Fruit fly (Drosophila melanogaster) whole organism, embryonic: Measurements from ENCODE around the gene fig.

ENCODE experiments used
- CG10147 ChIP-seq: fragments of 200-800 bp; sonication (Bioruptor generic); optimal IDR thresholded peaks from 2 replicates; lab custom pipeline; 2019; ENCODE audit warnings: missing biosample characterization, mild to moderate bottlenecking, missing genetic modification characterization, moderate library complexity
- CG10979 ChIP-seq: fragments of 200-800 bp; sonication (Bioruptor generic); optimal IDR thresholded peaks from 2 replicates; lab custom pipeline; 2018; ENCODE audit warnings: missing biosample characterization, mild to moderate bottlenecking, missing genetic modification characterization, moderate library complexity
- CG11085 ChIP-seq: fragments of 200-800 bp; sonication (Bioruptor generic); IDR thresholded peaks from 2 replicates; pipeline ENCODE4 v1.3.6; 2022; ENCODE audit warnings: missing biosample characterization, missing genetic modification characterization
- CG11093 ChIP-seq: fragments of 200-800 bp; sonication (Bioruptor generic); IDR thresholded peaks from 3 replicates; pipeline ENCODE4 v1.3.6; 2022; ENCODE audit warnings: missing biosample characterization, missing genetic modification characterization
- CG11398 ChIP-seq: fragments of 200-800 bp; sonication (Bioruptor generic); optimal IDR thresholded peaks from 2 replicates; lab custom pipeline; 2016; ENCODE audit warnings: missing biosample characterization, missing genetic modification characterization
- CG13123 ChIP-seq: fragments of 200-800 bp; sonication (Bioruptor generic); optimal IDR thresholded peaks from 2 replicates; lab custom pipeline; 2016; ENCODE audit warnings: missing biosample characterization, missing genetic modification characterization
- CG1529 ChIP-seq: fragments of 200-800 bp; sonication (Bioruptor generic); optimal IDR thresholded peaks from 3 replicates; lab custom pipeline; 2018; ENCODE audit warnings: missing biosample characterization, missing genetic modification characterization
- CG16779 ChIP-seq: fragments of 200-800 bp; sonication (Bioruptor generic); IDR thresholded peaks from 2 replicates; pipeline ENCODE4 v1.3.6; 2022; ENCODE audit warnings: missing biosample characterization, missing genetic modification characterization
- CG17186 ChIP-seq: fragments of 200-800 bp; sonication (Bioruptor generic); optimal IDR thresholded peaks from 3 replicates; lab custom pipeline; 2017; ENCODE audit warnings: missing biosample characterization, missing genetic modification reagents, missing genetic modification characterization
- CG17359 ChIP-seq: fragments of 200-800 bp; sonication (Bioruptor generic); optimal IDR thresholded peaks from 3 replicates; lab custom pipeline; 2018; ENCODE audit warnings: missing biosample characterization, mild to moderate bottlenecking, missing genetic modification characterization, moderate library complexity
- CG18262 ChIP-seq: fragments of 200-800 bp; optimal IDR thresholded peaks from 3 replicates; lab custom pipeline; 2019; ENCODE audit warnings: missing biosample characterization, mild to moderate bottlenecking, missing genetic modification characterization, moderate library complexity
- CG18764 ChIP-seq: fragments of 200-800 bp; sonication (Bioruptor generic); optimal IDR thresholded peaks from 3 replicates; lab custom pipeline; 2016; ENCODE audit warnings: missing biosample characterization, missing genetic modification characterization
- CG2129 ChIP-seq: fragments of 200-800 bp; sonication (Bioruptor generic); IDR thresholded peaks from 2 replicates; pipeline ENCODE4 v1.3.6; 2022; ENCODE audit warnings: missing biosample characterization, missing genetic modification characterization; ENCODE audit not compliant: partially characterized antibody
- CG2712 ChIP-seq: fragments of 200-800 bp; optimal IDR thresholded peaks from 3 replicates; lab custom pipeline; 2019; ENCODE audit warnings: missing biosample characterization, mild to moderate bottlenecking, missing genetic modification characterization, moderate library complexity
- CG3163 ChIP-seq: fragments of 200-800 bp; sonication (Bioruptor generic); optimal IDR thresholded peaks from 3 replicates; lab custom pipeline; 2016; ENCODE audit warnings: missing biosample characterization, missing genetic modification characterization
- CG7786 ChIP-seq: fragments of 200-800 bp; sonication (Bioruptor generic); optimal IDR thresholded peaks from 2 replicates; lab custom pipeline; 2016; ENCODE audit warnings: missing biosample characterization, missing genetic modification characterization
- CG7839 ChIP-seq: fragments of 200-800 bp; sonication (Bioruptor generic); optimal IDR thresholded peaks from 3 replicates; lab custom pipeline; 2018; ENCODE audit warnings: missing biosample characterization, mild to moderate bottlenecking, missing genetic modification characterization, moderate library complexity
- CG7987 ChIP-seq: fragments of 200-800 bp; sonication (Bioruptor generic); optimal IDR thresholded peaks from 2 replicates; lab custom pipeline; 2018; ENCODE audit warnings: missing biosample characterization, mild to moderate bottlenecking, missing genetic modification characterization, moderate library complexity
- CG8089 ChIP-seq: fragments of 200-800 bp; sonication (Bioruptor generic); optimal IDR thresholded peaks from 3 replicates; lab custom pipeline; 2016; ENCODE audit warnings: missing biosample characterization, missing genetic modification characterization
- CG9797 ChIP-seq: fragments of 200-800 bp; sonication (Bioruptor generic); optimal IDR thresholded peaks from 3 replicates; lab custom pipeline; 2018; ENCODE audit warnings: missing biosample characterization, mild to moderate bottlenecking, missing genetic modification characterization
- CTCF ChIP-seq: fragments of 200-800 bp; sonication (Bioruptor generic); optimal IDR thresholded peaks from 2 replicates; lab custom pipeline; 2017; ENCODE audit warnings: missing biosample characterization, mild to moderate bottlenecking, missing genetic modification characterization, moderate library complexity
- Drgx ChIP-seq: fragments of 200-800 bp; sonication (Bioruptor generic); IDR thresholded peaks from 2 replicates; pipeline ENCODE4 v1.3.6; 2022; ENCODE audit warnings: missing biosample characterization, missing genetic modification characterization
- H2.0 ChIP-seq: fragments of 200-800 bp; sonication (Bioruptor generic); IDR thresholded peaks from 2 replicates; pipeline ENCODE4 v1.3.6; 2022; ENCODE audit warnings: missing biosample characterization, missing genetic modification characterization
- HLH54F ChIP-seq: fragments of 200-800 bp; sonication (Bioruptor generic); optimal IDR thresholded peaks from 3 replicates; lab custom pipeline; 2016; ENCODE audit warnings: missing biosample characterization, missing genetic modification characterization
- Hmx ChIP-seq: fragments of 200-800 bp; sonication (Bioruptor generic); optimal IDR thresholded peaks from 2 replicates; lab custom pipeline; 2016; ENCODE audit warnings: missing biosample characterization, missing genetic modification characterization
- Hr39 ChIP-seq: fragments of >200 bp; optimal IDR thresholded peaks from 2 replicates; lab custom pipeline; 2017
- Hr51 ChIP-seq, 2 experiments: fragments of 200-800 bp; sonication (Bioruptor generic); optimal IDR thresholded peaks; 2 replicates in 1 of 2; 3 replicates in 1 of 2; lab custom pipeline; 2016 to 2018; ENCODE audit warnings: missing biosample characterization in 2 of 2, missing genetic modification characterization in 2 of 2, mild to moderate bottlenecking in 1 of 2, moderate library complexity in 1 of 2
- Hsf ChIP-seq: fragments of 200-800 bp; sonication (Bioruptor generic); optimal IDR thresholded peaks from 3 replicates; lab custom pipeline; 2016; ENCODE audit warnings: missing biosample characterization, missing genetic modification characterization
- Oli ChIP-seq: fragments of 200-800 bp; sonication (Bioruptor generic); optimal IDR thresholded peaks from 2 replicates; lab custom pipeline; 2018; ENCODE audit warnings: missing biosample characterization, mild to moderate bottlenecking, missing genetic modification characterization, moderate library complexity
- Sin3A ChIP-seq: fragments of >200 bp; optimal IDR thresholded peaks from 2 replicates; lab custom pipeline; 2018
- Sox102F ChIP-seq: fragments of 200-800 bp; sonication (Bioruptor generic); optimal IDR thresholded peaks from 2 replicates; lab custom pipeline; 2018; ENCODE audit warnings: missing biosample characterization, mild to moderate bottlenecking, missing genetic modification characterization, moderate library complexity
- Spps ChIP-seq: fragments of 200-800 bp; sonication (Bioruptor generic); optimal IDR thresholded peaks from 2 replicates; lab custom pipeline; 2018; ENCODE audit warnings: missing biosample characterization, mild to moderate bottlenecking, missing genetic modification characterization
- Sry-β ChIP-seq: fragments of 200-800 bp; sonication (Bioruptor generic); optimal IDR thresholded peaks from 2 replicates; lab custom pipeline; 2018; ENCODE audit warnings: missing biosample characterization, mild to moderate bottlenecking, missing genetic modification characterization, moderate library complexity
- Ssrp ChIP-seq: fragments of 200-800 bp; sonication (Bioruptor generic); optimal IDR thresholded peaks from 2 replicates; lab custom pipeline; 2018; ENCODE audit warnings: missing biosample characterization, mild to moderate bottlenecking, missing genetic modification characterization, moderate library complexity
- Vsx1 ChIP-seq: fragments of 200-800 bp; sonication (Bioruptor generic); optimal IDR thresholded peaks from 2 replicates; lab custom pipeline; 2017; ENCODE audit warnings: missing biosample characterization, mild to moderate bottlenecking, missing genetic modification characterization, missing genetic modification reagents
- YL-1 ChIP-seq: fragments of 200-800 bp; sonication (Bioruptor generic); optimal IDR thresholded peaks from 3 replicates; lab custom pipeline; 2017; ENCODE audit warnings: missing biosample characterization, mild to moderate bottlenecking, missing genetic modification characterization
- dan ChIP-seq: fragments of 200-800 bp; sonication (Bioruptor generic); IDR thresholded peaks from 2 replicates; pipeline ENCODE4 v1.3.6; 2022; ENCODE audit warnings: missing biosample characterization, missing genetic modification characterization
- dysf ChIP-seq: fragments of 200-800 bp; sonication (Bioruptor generic); IDR thresholded peaks from 3 replicates; pipeline ENCODE4 v1.3.6; 2022; ENCODE audit warnings: missing biosample characterization, missing genetic modification characterization
- fd96Cb ChIP-seq: fragments of 200-800 bp; sonication (Bioruptor generic); optimal IDR thresholded peaks from 2 replicates; lab custom pipeline; 2018; ENCODE audit warnings: missing biosample characterization, mild to moderate bottlenecking, missing genetic modification characterization, moderate library complexity
- fru ChIP-seq: fragments of >200 bp; optimal IDR thresholded peaks from 2 replicates; lab custom pipeline; 2017
- ftz-f1 ChIP-seq: fragments of 200-800 bp; sonication (Bioruptor generic); optimal IDR thresholded peaks from 2 replicates; lab custom pipeline; 2016; ENCODE audit warnings: missing biosample characterization, missing genetic modification characterization
- gem ChIP-seq: fragments of 200-800 bp; sonication (Bioruptor generic); optimal IDR thresholded peaks from 2 replicates; lab custom pipeline; 2019; ENCODE audit warnings: missing biosample characterization, mild to moderate bottlenecking, missing genetic modification characterization, moderate library complexity
- org-1 ChIP-seq: fragments of 200-800 bp; sonication (Bioruptor generic); optimal IDR thresholded peaks from 2 replicates; lab custom pipeline; 2017; ENCODE audit warnings: missing biosample characterization, missing genetic modification characterization
- peb ChIP-seq: fragments of 200-800 bp; sonication (Bioruptor generic); IDR thresholded peaks from 2 replicates; pipeline ENCODE4 v1.3.6; 2022; ENCODE audit warnings: missing biosample characterization, missing genetic modification characterization
- pnt ChIP-seq: fragments of 200-800 bp; sonication (Bioruptor generic); optimal IDR thresholded peaks from 3 replicates; lab custom pipeline; 2016; ENCODE audit warnings: missing biosample characterization, missing genetic modification characterization
- row ChIP-seq: fragments of 200-800 bp; sonication (Bioruptor generic); IDR thresholded peaks from 3 replicates; pipeline ENCODE4 v1.3.6; 2022; ENCODE audit warnings: missing biosample characterization, missing genetic modification characterization
- sd ChIP-seq: fragments of 200-800 bp; sonication (Bioruptor generic); optimal IDR thresholded peaks from 3 replicates; lab custom pipeline; 2018; ENCODE audit warnings: missing biosample characterization, mild to moderate bottlenecking, missing genetic modification characterization, moderate library complexity
- sens ChIP-seq: fragments of 200-800 bp; sonication (Bioruptor generic); peaks from one replicate; lab custom pipeline; 2016; ENCODE audit warnings: missing biosample characterization, missing genetic modification characterization
- twi ChIP-seq: fragments of 200-800 bp; optimal IDR thresholded peaks from 2 replicates; lab custom pipeline; 2019; ENCODE audit warnings: missing biosample characterization, mild to moderate bottlenecking, missing genetic modification characterization, moderate library complexity
- unpg ChIP-seq: fragments of 200-800 bp; sonication (Bioruptor generic); optimal IDR thresholded peaks from 3 replicates; lab custom pipeline; 2018; ENCODE audit warnings: missing biosample characterization, mild to moderate bottlenecking, missing genetic modification characterization, moderate library complexity

The fig gene

DNA sequence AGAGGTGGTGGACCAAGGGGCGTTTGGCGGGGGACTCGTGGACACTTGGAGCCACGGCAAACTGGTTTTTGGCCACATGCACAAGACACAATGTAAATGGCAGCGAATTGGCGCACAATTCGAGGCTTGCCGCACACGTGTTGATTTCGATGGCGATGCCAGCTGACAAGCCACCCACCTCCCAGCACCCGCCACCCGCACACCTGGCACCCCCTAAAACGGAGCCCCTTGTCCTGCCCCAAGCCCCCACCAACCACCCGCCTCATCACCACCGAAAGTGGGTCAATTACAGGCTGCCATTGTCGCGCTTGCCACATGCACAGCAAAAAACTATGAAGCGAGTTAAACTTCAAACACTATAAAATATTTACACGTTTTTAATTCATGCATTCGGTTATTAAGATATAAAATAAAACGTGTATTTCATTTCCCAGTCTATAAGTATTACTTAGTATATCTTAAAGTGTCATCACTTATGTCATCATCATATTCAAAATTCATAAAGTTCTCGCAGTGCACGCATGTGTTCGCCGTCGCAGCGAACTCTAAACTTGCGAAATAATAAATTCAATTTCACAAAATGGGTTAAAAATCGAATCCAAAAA lies 22.0 kb downstream of the fig start (continued):
- TF ChIP-seq CG7987 (GFP tag; lab: Kevin White, UChicago), result no peak
- no peak for TF ChIP-seq CG13123 (GFP tag; lab: Kevin White, UChicago)
- TF ChIP-seq row (GFP tag; lab: Robert Waterston, UW), result peak; percentile 53
- TF ChIP-seq dan, result 0 out of 2 replicates have a peak, but pooled peaks have one; percentile 4
- TF ChIP-seq H2.0 (GFP tag; lab: Robert Waterston, UW), result 0 out of 2 replicates have a peak, but pooled peaks have one; percentile 18

DNA sequence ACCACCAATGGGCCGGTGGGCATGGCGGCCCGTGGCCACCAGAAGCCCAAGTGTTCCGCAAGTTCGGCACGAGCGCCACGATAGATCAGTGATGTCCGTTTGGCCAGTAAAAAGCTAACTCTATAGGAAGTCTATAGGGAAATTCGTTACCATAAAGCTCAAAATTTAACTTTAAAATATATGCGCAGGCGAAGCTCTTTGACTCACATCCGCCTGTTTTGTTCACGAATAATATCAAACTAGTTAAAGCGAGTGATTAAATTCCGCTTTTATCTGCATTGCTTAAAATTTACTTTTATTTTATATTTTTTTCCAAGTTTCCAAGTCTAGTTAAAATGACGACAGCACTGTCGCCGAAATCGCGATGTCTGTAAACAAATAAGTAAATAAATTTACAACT lies 22.6 kb downstream of the fig start:
- TF ChIP-seq Drgx (GFP tag; lab: Robert Waterston, UW) (peak; percentile 25; the same call in 1 of the 2 replicates), CG16779 (GFP tag; lab: Robert Waterston, UW) (no peak), CG18262 (tag; lab: Kevin White, UChicago) (no peak), Hr51 (GFP tag; optimal IDR thresholded peaks at IDR 0.05; lab: Kevin White, UChicago) (peak in 1 of 2 experiments; percentile 6), gem (tag; lab: Kevin White, UChicago) (peak; percentile 35), Hsf (GFP tag; lab: Kevin White, UChicago) (no peak), CG1529 (GFP tag; lab: Kevin White, UChicago) (no peak), CG2129 (GFP tag; lab: Robert Waterston, UW) (no peak), CG9797 (GFP tag; lab: Kevin White, UChicago) (no peak), CG11093 (GFP tag; lab: Robert Waterston, UW) (no peak), peb (GFP tag; lab: Robert Waterston, UW) (no peak), Sin3A (no peak), CG7839 (peak; percentile 5), HLH54F (no peak), CG17186 (GFP tag; lab: Kevin White, UChicago) (no peak), CG8089 (GFP tag; lab: Kevin White, UChicago) (no peak), pnt (GFP tag; lab: Kevin White, UChicago) (no peak), ftz-f1 (GFP tag; lab: Kevin White, UChicago) (no peak), unpg (GFP tag; lab: Kevin White, UChicago) (peak; percentile 3), fru (lab: Kevin White, UChicago) (no peak), dysf (no peak), Spps (tag; lab: Kevin White, UChicago) (no peak), CG17359 (tag; lab: Kevin White, UChicago) (no peak), CG11398 (GFP tag; lab: Kevin White, UChicago) (no peak), sd (tag; lab: Kevin White, UChicago) (no peak), CG10979 (tag; lab: Kevin White, UChicago) (no peak), CTCF (GFP tag; lab: Kevin White, UChicago) (no peak), Sox102F (GFP tag; lab: Kevin White, UChicago) (peak; percentile 3), CG3163 (GFP tag; lab: Kevin White, UChicago) (no peak), Vsx1 (GFP tag; lab: Kevin White, UChicago) (no peak), CG7786 (GFP tag; lab: Kevin White, UChicago) (no peak), sens (GFP tag; lab: Kevin White, UChicago) (peak; percentile 44), twi (tag; lab: Kevin White, UChicago) (no peak), CG10147 (GFP tag; lab: Kevin White, UChicago) (no peak), Ssrp (tag; lab: Kevin White, UChicago) (peak; percentile 2), CG11085 (GFP tag; lab: Robert Waterston, UW) (no peak), org-1 (GFP tag; lab: Kevin White, UChicago) (no peak), Oli (tag; lab: Kevin White, UChicago) (peak; percentile 21), CG18764 (GFP tag; lab: Kevin White, UChicago) (no peak), YL-1 (GFP tag; lab: Kevin White, UChicago) (no peak), Hr39 (lab: Kevin White, UChicago) (no peak), fd96Cb (tag; lab: Kevin White, UChicago) (no peak), row (GFP tag; lab: Robert Waterston, UW) (peak; percentile 29; the same call in 1 of the 3 replicates), Hmx (GFP tag; lab: Kevin White, UChicago) (no peak), CG2712 (tag; lab: Kevin White, UChicago) (no peak), Sry-β (GFP tag; lab: Kevin White, UChicago) (peak; percentile 44)
